Worm (Caenorhabditis elegans): ENCODE measurements around the gene F22B8.7.

The F22B8.7 gene

ce11 chrV:16099441-16099840 is 5.1 kb downstream of the F22B8.7 start, which contains the start of gene str-7:
TSS of gene str-7 (minus strand) at chrV:16099541.
- TF ChIP-seq flt-1 (GFP tag; IDR thresholded peaks at IDR 0.05) (no peak), T22C8.4 (GFP tag; IDR thresholded peaks at IDR 0.05) (no peak), med-1 (GFP tag; optimal IDR thresholded peaks at IDR 0.05; ENCODE audit: insufficient read depth) (no peak), ztf-29 (GFP tag; IDR thresholded peaks at IDR 0.05) (no peak), klf-2 (GFP tag; conservative IDR thresholded peaks at IDR 0.05) (no peak), tab-1 (GFP tag; IDR thresholded peaks at IDR 0.05) (no peak), ztf-23 (GFP tag; IDR thresholded peaks at IDR 0.05) (no peak), cog-1 (tag; optimal IDR thresholded peaks at IDR 0.05) (no peak), ref-1 (GFP tag; conservative IDR thresholded peaks at IDR 0.05) (no peak)

ce11 chrV:16100103-16100730 is 5.8 kb downstream of the F22B8.7 start, which contains the start of gene cth-1:
TSS of gene cth-1 (plus strand) at chrV:16100680.
- no peak for TF ChIP-seq flt-1 (GFP tag; IDR thresholded peaks at IDR 0.05)
- no peak for TF ChIP-seq klf-2 (GFP tag; conservative IDR thresholded peaks at IDR 0.05)
- TF ChIP-seq med-1 (GFP tag; optimal IDR thresholded peaks at IDR 0.05; ENCODE audit: insufficient read depth): no peak
- no peak for TF ChIP-seq ref-1 (GFP tag; conservative IDR thresholded peaks at IDR 0.05)
- TF ChIP-seq ztf-29 (GFP tag; IDR thresholded peaks at IDR 0.05): no peak
- no peak for TF ChIP-seq tab-1 (GFP tag; IDR thresholded peaks at IDR 0.05)
- no peak for TF ChIP-seq T22C8.4 (GFP tag; IDR thresholded peaks at IDR 0.05)
- TF ChIP-seq ztf-23 (GFP tag; IDR thresholded peaks at IDR 0.05): no peak
- no peak for TF ChIP-seq cog-1 (tag; optimal IDR thresholded peaks at IDR 0.05)

- TF ChIP-seq ref-1 (GFP tag; conservative IDR thresholded peaks at IDR 0.05) (no peak), tab-1 (GFP tag; IDR thresholded peaks at IDR 0.05) (no peak), med-1 (GFP tag; optimal IDR thresholded peaks at IDR 0.05; ENCODE audit: insufficient read depth) (no peak), flt-1 (GFP tag; IDR thresholded peaks at IDR 0.05) (no peak), ztf-29 (GFP tag; IDR thresholded peaks at IDR 0.05) (no peak), ztf-23 (GFP tag; IDR thresholded peaks at IDR 0.05) (no peak), T22C8.4 (GFP tag; IDR thresholded peaks at IDR 0.05) (no peak), cog-1 (tag; optimal IDR thresholded peaks at IDR 0.05) (no peak), klf-2 (GFP tag; conservative IDR thresholded peaks at IDR 0.05) (no peak)
Observed at ce11 chrV:16103594-16103993, 9.2 kb downstream of the F22B8.7 start, which contains the start of gene argk-1. TSS of gene argk-1 (plus strand) at chrV:16103894.

ce11 chrV:16114237-16114636 is 19.9 kb downstream of the F22B8.7 start, which contains the start of gene srxa-16:
TSS of gene srxa-16 (minus strand) at chrV:16114337.
- no peak for TF ChIP-seq ztf-23 (GFP tag; IDR thresholded peaks at IDR 0.05)
- no peak for TF ChIP-seq med-1 (GFP tag; optimal IDR thresholded peaks at IDR 0.05; ENCODE audit: insufficient read depth)
- TF ChIP-seq klf-2 (GFP tag; conservative IDR thresholded peaks at IDR 0.05): no peak
- no peak for TF ChIP-seq ztf-29 (GFP tag; IDR thresholded peaks at IDR 0.05)
- no peak for TF ChIP-seq flt-1 (GFP tag; IDR thresholded peaks at IDR 0.05)
- no peak for TF ChIP-seq tab-1 (GFP tag; IDR thresholded peaks at IDR 0.05)
- no peak for TF ChIP-seq cog-1 (tag; optimal IDR thresholded peaks at IDR 0.05)
- TF ChIP-seq ref-1 (GFP tag; conservative IDR thresholded peaks at IDR 0.05): no peak
- TF ChIP-seq T22C8.4 (GFP tag; IDR thresholded peaks at IDR 0.05): no peak

- TF ChIP-seq flt-1 (GFP tag; IDR thresholded peaks at IDR 0.05) (no peak), med-1 (GFP tag; optimal IDR thresholded peaks at IDR 0.05; ENCODE audit: insufficient read depth) (no peak), ref-1 (GFP tag; conservative IDR thresholded peaks at IDR 0.05) (no peak), T22C8.4 (GFP tag; IDR thresholded peaks at IDR 0.05) (no peak), klf-2 (GFP tag; conservative IDR thresholded peaks at IDR 0.05) (no peak), cog-1 (tag; optimal IDR thresholded peaks at IDR 0.05) (no peak), ztf-29 (GFP tag; IDR thresholded peaks at IDR 0.05) (no peak), tab-1 (GFP tag; IDR thresholded peaks at IDR 0.05) (no peak), ztf-23 (GFP tag; IDR thresholded peaks at IDR 0.05) (no peak)
Observed at ce11 chrV:16115381-16115780, 21.0 kb downstream of the F22B8.7 start, which contains the start of gene str-25. TSS of gene str-25 (plus strand) at chrV:16115681.

ce11 chrV:16118601-16119000 is 24.2 kb downstream of the F22B8.7 start, which contains the start of gene str-103:
TSS of gene str-103 (minus strand) at chrV:16118701.
- no peak for TF ChIP-seq med-1 (GFP tag; optimal IDR thresholded peaks at IDR 0.05; ENCODE audit: insufficient read depth)
- no peak for TF ChIP-seq ref-1 (GFP tag; conservative IDR thresholded peaks at IDR 0.05)

ce11 chrV:16120499-16120898 is 26.1 kb downstream of the F22B8.7 start:
- no peak for TF ChIP-seq tab-1 (GFP tag; IDR thresholded peaks at IDR 0.05)
- TF ChIP-seq med-1 (GFP tag; optimal IDR thresholded peaks at IDR 0.05; ENCODE audit: insufficient read depth): no peak
- TF ChIP-seq flt-1 (GFP tag; IDR thresholded peaks at IDR 0.05): no peak

ce11 chrV:16120922-16121321 is 26.5 kb downstream of the F22B8.7 start, which contains the start of gene skr-3:
TSS of gene skr-3 (plus strand) at chrV:16121084.
- TF ChIP-seq T22C8.4 (GFP tag; IDR thresholded peaks at IDR 0.05) (no peak), ztf-29 (GFP tag; IDR thresholded peaks at IDR 0.05) (no peak), klf-2 (GFP tag; conservative IDR thresholded peaks at IDR 0.05) (no peak), cog-1 (tag; optimal IDR thresholded peaks at IDR 0.05) (no peak), med-1 (GFP tag; optimal IDR thresholded peaks at IDR 0.05; ENCODE audit: insufficient read depth) (no peak), tab-1 (GFP tag; IDR thresholded peaks at IDR 0.05) (no peak), ref-1 (GFP tag; conservative IDR thresholded peaks at IDR 0.05) (no peak)

- TF ChIP-seq T22C8.4 (GFP tag; IDR thresholded peaks at IDR 0.05) (no peak), klf-2 (GFP tag; conservative IDR thresholded peaks at IDR 0.05) (no peak), ztf-23 (GFP tag; IDR thresholded peaks at IDR 0.05) (no peak), med-1 (GFP tag; optimal IDR thresholded peaks at IDR 0.05; ENCODE audit: insufficient read depth) (no peak)
Observed at ce11 chrV:16121451-16121850, 27.1 kb downstream of the F22B8.7 start.

ce11 chrV:16124739-16125138 is 30.4 kb downstream of the F22B8.7 start, which contains the start of gene nhr-111:
TSS of gene nhr-111 (minus strand) at chrV:16124839.
- TF ChIP-seq med-1 (GFP tag; optimal IDR thresholded peaks at IDR 0.05; ENCODE audit: insufficient read depth): no peak
- TF ChIP-seq klf-2 (GFP tag; conservative IDR thresholded peaks at IDR 0.05): no peak
- no peak for TF ChIP-seq cog-1 (tag; optimal IDR thresholded peaks at IDR 0.05)
- TF ChIP-seq tab-1 (GFP tag; IDR thresholded peaks at IDR 0.05): no peak
- no peak for TF ChIP-seq T22C8.4 (GFP tag; IDR thresholded peaks at IDR 0.05)
- no peak for TF ChIP-seq ztf-23 (GFP tag; IDR thresholded peaks at IDR 0.05)
- TF ChIP-seq ref-1 (GFP tag; conservative IDR thresholded peaks at IDR 0.05): no peak
- no peak for TF ChIP-seq flt-1 (GFP tag; IDR thresholded peaks at IDR 0.05)
- TF ChIP-seq ztf-29 (GFP tag; IDR thresholded peaks at IDR 0.05): no peak
